Fruit fly (Drosophila melanogaster) S2 (cell line): Measurements from ENCODE around the gene CG42238.

Experiments used
- CG8478 ChIP-seq: fragments of >200 bp; optimal IDR thresholded peaks from 2 replicates; lab custom pipeline; 2018
- CTCF ChIP-seq, 2 experiments: fragments of >200 bp; optimal IDR thresholded peaks; 2 replicates each; lab custom pipeline; 2018

- no peak for TF ChIP-seq CG8478 (lab: Kevin White, UChicago)
- no peak for TF ChIP-seq CTCF (optimal IDR thresholded peaks at IDR 0.05; lab: Kevin White, UChicago)
These were observed 44.6 kb upstream of the CG42238 start, which contains the start of gene CG34136 for dm6 chr2L:21096448-21096994.
